Worm (Caenorhabditis elegans) whole organism, mixed stage, embryonic: ENCODE results near the gene F49C5.5.

Experiments used
- nhr-237 ChIP-seq: fragments of 150-350 bp; optimal IDR thresholded peaks from 2 replicates; lab custom pipeline; 2014; ENCODE audit warnings: missing biosample characterization, missing genetic modification characterization
- tbx-8 ChIP-seq: fragments of 200-800 bp; sonication (Bioruptor generic); optimal IDR thresholded peaks from 2 replicates; lab custom pipeline; 2018; ENCODE audit warnings: mild to moderate bottlenecking, missing genetic modification characterization, moderate library complexity, missing compliant biosample characterization

- TF ChIP-seq tbx-8 (GFP tag; lab: Kevin White, UChicago) (no peak), nhr-237 (tag; lab: Kevin White, UChicago) (no peak)
Observed at ce11 chrII:12530958-12531357, 15.4 kb downstream of the F49C5.5 start, which contains the start of gene srx-120.
